Worm (Caenorhabditis elegans) whole organism, L1 larva: ENCODE data around the gene B0496.6.
A peak's percentile ranks its signal among the peaks of the same experiment; 100 is the strongest.

Experiments used
- C16A3.4 ChIP-seq: fragments of 150-350 bp; optimal IDR thresholded peaks from 2 replicates; lab custom pipeline; 2014; ENCODE audit warnings: missing biosample characterization, missing genetic modification characterization
- C34B4.2 ChIP-seq: sonication (generic microtip); optimal IDR thresholded peaks from 2 replicates; lab custom pipeline; 2017; ENCODE audit warnings: mild to moderate bottlenecking, missing genetic modification characterization, missing compliant biosample characterization
- F16B12.6 ChIP-seq: fragments of 150-350 bp; optimal IDR thresholded peaks from 2 replicates; lab custom pipeline; 2014; ENCODE audit warnings: missing biosample characterization, missing genetic modification characterization
- aha-1 ChIP-seq: fragments of 150-350 bp; optimal IDR thresholded peaks from 2 replicates; lab custom pipeline; 2014; ENCODE audit warnings: missing biosample characterization, missing genetic modification characterization
- alr-1 ChIP-seq: fragments of 200-800 bp; sonication (Bioruptor generic); optimal IDR thresholded peaks from 2 replicates; lab custom pipeline; 2018; ENCODE audit warnings: borderline replicate concordance, mild to moderate bottlenecking, missing genetic modification characterization, missing compliant biosample characterization
- ama-1 ChIP-seq: fragments of 150-350 bp; optimal IDR thresholded peaks from 2 replicates; lab custom pipeline; 2014
- ceh-63 ChIP-seq: fragments of 200-800 bp; sonication (Bioruptor generic); optimal IDR thresholded peaks from 2 replicates; lab custom pipeline; 2018; ENCODE audit warnings: mild to moderate bottlenecking, missing genetic modification characterization, missing compliant biosample characterization
- ceh-8 ChIP-seq: fragments of 200-800 bp; sonication (Bioruptor generic); optimal IDR thresholded peaks from 2 replicates; lab custom pipeline; 2018; ENCODE audit warnings: mild to moderate bottlenecking, missing genetic modification characterization, moderate library complexity, missing compliant biosample characterization
- ceh-88 ChIP-seq: fragments of 200-800 bp; sonication (Bioruptor generic); IDR thresholded peaks from 2 replicates; pipeline ENCODE4 v1.3.6; 2022; ENCODE audit warnings: missing genetic modification characterization, missing compliant biosample characterization
- ceh-90 ChIP-seq: sonication (generic microtip); optimal IDR thresholded peaks from 2 replicates; lab custom pipeline; 2016; ENCODE audit warnings: missing genetic modification characterization, missing compliant biosample characterization
- ces-1 ChIP-seq: fragments of 150-350 bp; optimal IDR thresholded peaks from 2 replicates; lab custom pipeline; 2014; ENCODE audit warnings: missing biosample characterization, missing genetic modification reagents, missing genetic modification characterization
- dpl-1 ChIP-seq, 3 experiments: fragments of 150-350 bp in 2 of 3; sonication (generic microtip) in 1 of 3; optimal IDR thresholded peaks; 2 replicates each; lab custom pipeline; 2014 to 2017; ENCODE audit warnings: missing biosample characterization in 3 of 3, missing genetic modification characterization in 3 of 3, missing genetic modification reagents in 3 of 3
- dsc-1 ChIP-seq: sonication (generic microtip); optimal IDR thresholded peaks from 2 replicates; lab custom pipeline; 2016; ENCODE audit warnings: mild to moderate bottlenecking, missing genetic modification characterization, missing compliant biosample characterization
- efl-3 ChIP-seq: fragments of 200-800 bp; sonication (Bioruptor generic); optimal IDR thresholded peaks from 2 replicates; lab custom pipeline; 2018; ENCODE audit warnings: mild to moderate bottlenecking, missing genetic modification characterization, missing compliant biosample characterization
- egl-27 ChIP-seq, 2 experiments: fragments of 150-350 bp in 1 of 2; sonication (generic microtip); optimal IDR thresholded peaks; 3 replicates each; lab custom pipeline; 2017 to 2018; ENCODE audit warnings: missing biosample characterization in 2 of 2, missing genetic modification characterization in 2 of 2, missing genetic modification reagents in 2 of 2
- elt-2 ChIP-seq: sonication (generic microtip); optimal IDR thresholded peaks from 2 replicates; lab custom pipeline; 2016; ENCODE audit warnings: missing genetic modification characterization, mild to moderate bottlenecking, inconsistent platforms, missing compliant biosample characterization, missing genetic modification reagents
- fkh-10 ChIP-seq: sonication (generic microtip); optimal IDR thresholded peaks from 2 replicates; lab custom pipeline; 2017; ENCODE audit warnings: missing biosample characterization, missing genetic modification reagents, missing genetic modification characterization
- fkh-8 ChIP-seq: sonication (generic microtip); optimal IDR thresholded peaks from 2 replicates; lab custom pipeline; 2016; ENCODE audit warnings: mild to moderate bottlenecking, missing genetic modification characterization, missing compliant biosample characterization
- fos-1 ChIP-seq: fragments of 150-350 bp; optimal IDR thresholded peaks from 2 replicates; lab custom pipeline; 2014; ENCODE audit warnings: missing biosample characterization, missing genetic modification characterization
- grh-1 ChIP-seq: fragments of 200-800 bp; sonication (Bioruptor generic); IDR thresholded peaks from 2 replicates; pipeline ENCODE4 v1.3.6; 2022; ENCODE audit warnings: missing genetic modification reagents, missing genetic modification characterization, missing compliant biosample characterization
- hlh-4 ChIP-seq: sonication (generic microtip); optimal IDR thresholded peaks from 2 replicates; lab custom pipeline; 2016; ENCODE audit warnings: mild to moderate bottlenecking, missing genetic modification characterization, missing compliant biosample characterization
- hpl-2 ChIP-seq: fragments of 150-350 bp; optimal IDR thresholded peaks from 2 replicates; lab custom pipeline; 2014; ENCODE audit warnings: missing biosample characterization, missing genetic modification reagents, missing genetic modification characterization
- irx-1 ChIP-seq: sonication (generic microtip); optimal IDR thresholded peaks from 2 replicates; lab custom pipeline; 2016; ENCODE audit warnings: missing genetic modification characterization, missing compliant biosample characterization
- isw-1 ChIP-seq: fragments of 200-800 bp; sonication (Bioruptor generic); IDR thresholded peaks from 2 replicates; pipeline ENCODE4 v1.3.6; 2022; ENCODE audit warnings: missing genetic modification characterization, missing compliant biosample characterization
- lin-13 ChIP-seq: fragments of 150-350 bp; optimal IDR thresholded peaks from 2 replicates; lab custom pipeline; 2014; ENCODE audit warnings: missing biosample characterization, missing genetic modification reagents, missing genetic modification characterization
- lin-14 ChIP-seq: fragments of 200-800 bp; sonication (Bioruptor generic); optimal IDR thresholded peaks from 2 replicates; lab custom pipeline; 2018; ENCODE audit warnings: mild to moderate bottlenecking, missing genetic modification characterization, moderate library complexity, missing compliant biosample characterization
- lin-35 ChIP-seq, 2 experiments: fragments of 150-350 bp; optimal IDR thresholded peaks; 2 replicates each; lab custom pipeline; 2014; ENCODE audit warnings: missing biosample characterization in 2 of 2, missing genetic modification characterization in 2 of 2, missing genetic modification reagents in 2 of 2
- lir-3 ChIP-seq: sonication (generic microtip); optimal IDR thresholded peaks from 2 replicates; lab custom pipeline; 2016; ENCODE audit warnings: mild to moderate bottlenecking, missing genetic modification characterization, moderate library complexity, missing compliant biosample characterization; ENCODE audit not compliant: poor library complexity
- mab-9 ChIP-seq: fragments of 200-800 bp; sonication (Bioruptor generic); IDR thresholded peaks from 2 replicates; pipeline ENCODE4 v1.3.6; 2022; ENCODE audit warnings: missing genetic modification reagents, missing genetic modification characterization, missing compliant biosample characterization
- mep-1 ChIP-seq: fragments of 150-350 bp; optimal IDR thresholded peaks from 2 replicates; lab custom pipeline; 2014; ENCODE audit warnings: missing biosample characterization, missing genetic modification characterization
- nhr-12 ChIP-seq: sonication (generic microtip); optimal IDR thresholded peaks from 2 replicates; lab custom pipeline; 2017; ENCODE audit warnings: missing biosample characterization, missing genetic modification characterization
- nhr-19 ChIP-seq: fragments of 200-800 bp; sonication (Bioruptor generic); conservative IDR thresholded peaks from 2 replicates; pipeline ENCODE4 v1.3.6; 2022; ENCODE audit warnings: missing genetic modification characterization, missing compliant biosample characterization
- nhr-20 ChIP-seq: sonication (generic microtip); optimal IDR thresholded peaks from 2 replicates; lab custom pipeline; 2016; ENCODE audit warnings: mild to moderate bottlenecking, missing genetic modification characterization, missing compliant biosample characterization
- nhr-237 ChIP-seq: fragments of 150-350 bp; optimal IDR thresholded peaks from 2 replicates; lab custom pipeline; 2014; ENCODE audit warnings: missing biosample characterization, missing genetic modification characterization
- nhr-28 ChIP-seq: fragments of 150-350 bp; optimal IDR thresholded peaks from 2 replicates; lab custom pipeline; 2014; ENCODE audit warnings: missing biosample characterization, missing genetic modification characterization
- nhr-47 ChIP-seq: sonication (generic microtip); optimal IDR thresholded peaks from 2 replicates; lab custom pipeline; 2016; ENCODE audit warnings: mild to moderate bottlenecking, missing genetic modification characterization, moderate library complexity, missing compliant biosample characterization
- nhr-77 ChIP-seq: fragments of 150-350 bp; optimal IDR thresholded peaks from 2 replicates; lab custom pipeline; 2014; ENCODE audit warnings: missing biosample characterization, missing genetic modification characterization
- nhr-85 ChIP-seq: sonication (generic microtip); peaks from one replicate; lab custom pipeline; 2016; ENCODE audit warnings: missing genetic modification characterization, inconsistent platforms, missing compliant biosample characterization
- pag-3 ChIP-seq: sonication (generic microtip); optimal IDR thresholded peaks from 2 replicates; lab custom pipeline; 2017; ENCODE audit warnings: missing genetic modification characterization, mild to moderate bottlenecking, missing compliant biosample characterization, antibody characterized with exemption, borderline replicate concordance; ENCODE audit not compliant: insufficient read depth
- rnt-1 ChIP-seq: sonication (generic microtip); optimal IDR thresholded peaks from 2 replicates; lab custom pipeline; 2016; ENCODE audit warnings: mild to moderate bottlenecking, missing genetic modification characterization, moderate library complexity, missing compliant biosample characterization
- skn-1 ChIP-seq: fragments of 150-350 bp; optimal IDR thresholded peaks from 2 replicates; lab custom pipeline; 2014; ENCODE audit warnings: missing biosample characterization, missing genetic modification characterization
- sox-4 ChIP-seq: sonication (generic microtip); optimal IDR thresholded peaks from 2 replicates; lab custom pipeline; 2016; ENCODE audit warnings: missing genetic modification characterization, missing compliant biosample characterization
- sptf-1 ChIP-seq: fragments of 150-350 bp; optimal IDR thresholded peaks from 2 replicates; lab custom pipeline; 2014; ENCODE audit warnings: missing biosample characterization, missing genetic modification characterization
- sup-37 ChIP-seq: fragments of 200-800 bp; sonication (Bioruptor generic); optimal IDR thresholded peaks from 2 replicates; lab custom pipeline; 2018; ENCODE audit warnings: mild to moderate bottlenecking, missing genetic modification characterization, missing compliant biosample characterization
- swsn-7 ChIP-seq: sonication (generic microtip); optimal IDR thresholded peaks from 2 replicates; lab custom pipeline; 2016; ENCODE audit warnings: missing genetic modification characterization, missing compliant biosample characterization
- tbx-2 ChIP-seq: sonication (generic microtip); optimal IDR thresholded peaks from 2 replicates; lab custom pipeline; 2016; ENCODE audit warnings: missing genetic modification characterization, missing compliant biosample characterization
- tlp-1 ChIP-seq: fragments of 150-350 bp; optimal IDR thresholded peaks from 2 replicates; lab custom pipeline; 2014; ENCODE audit warnings: missing biosample characterization, missing genetic modification characterization
- unc-130 ChIP-seq: fragments of 150-350 bp; optimal IDR thresholded peaks from 2 replicates; lab custom pipeline; 2017; ENCODE audit warnings: missing biosample characterization, missing genetic modification characterization, inconsistent platforms
- unc-62 ChIP-seq: fragments of 150-350 bp; optimal IDR thresholded peaks from 2 replicates; lab custom pipeline; 2014; ENCODE audit warnings: missing biosample characterization, missing genetic modification reagents, missing genetic modification characterization
- vab-15 ChIP-seq: sonication (generic microtip); optimal IDR thresholded peaks from 2 replicates; lab custom pipeline; 2017; ENCODE audit warnings: missing genotype, mild to moderate bottlenecking, missing genetic modification characterization, missing compliant biosample characterization
- zip-4 ChIP-seq: fragments of 200-800 bp; sonication (Bioruptor generic); optimal IDR thresholded peaks from 2 replicates; lab custom pipeline; 2018; ENCODE audit warnings: mild to moderate bottlenecking, missing genetic modification characterization, moderate library complexity, missing compliant biosample characterization
- ztf-4 ChIP-seq: fragments of 150-350 bp; optimal IDR thresholded peaks from 2 replicates; lab custom pipeline; 2014; ENCODE audit warnings: missing biosample characterization, missing genetic modification characterization

The B0496.6 gene

ce11 chrIV:7386835-7387551 is 31.9 kb upstream of the B0496.6 start:
- TF ChIP-seq ama-1: no peak
- peak; percentile 68 for TF ChIP-seq swsn-7 (tag; lab: Kevin White, UChicago)
- no peak for TF ChIP-seq ceh-63 (GFP tag; lab: Kevin White, UChicago)
- peak; percentile 76 for TF ChIP-seq dsc-1 (tag; lab: Kevin White, UChicago)
- TF ChIP-seq egl-27 (tag; optimal IDR thresholded peaks at IDR 0.05; lab: Kevin White, UChicago): no peak
- peak; percentile 64 for TF ChIP-seq nhr-47 (tag; lab: Kevin White, UChicago)
- TF ChIP-seq grh-1 (GFP tag; lab: Robert Waterston, UW): no peak
- no peak for TF ChIP-seq hlh-4 (tag; lab: Kevin White, UChicago)
- peak; percentile 5 for TF ChIP-seq irx-1 (tag; lab: Kevin White, UChicago)
- TF ChIP-seq fkh-10 (GFP tag; lab: Kevin White, UChicago): no peak
- TF ChIP-seq tbx-2: peak; percentile 68
- no peak for TF ChIP-seq elt-2 (tag; lab: Kevin White, UChicago)
- TF ChIP-seq ceh-8 (GFP tag; lab: Kevin White, UChicago): peak; percentile 59
- TF ChIP-seq nhr-20 (tag; lab: Kevin White, UChicago): peak; percentile 76
- TF ChIP-seq C16A3.4 (tag; lab: Kevin White, UChicago): no peak
- no peak for TF ChIP-seq alr-1
- no peak for TF ChIP-seq nhr-77
- TF ChIP-seq ztf-4 (tag; lab: Kevin White, UChicago): peak; percentile 24
- no peak for TF ChIP-seq ces-1 (GFP tag; lab: Kevin White, UChicago)
- TF ChIP-seq mab-9: no peak
- no peak for TF ChIP-seq unc-130
- no peak for TF ChIP-seq sptf-1
- no peak for TF ChIP-seq tlp-1 (tag; lab: Kevin White, UChicago)
- TF ChIP-seq skn-1 (tag; lab: Kevin White, UChicago): no peak
- no peak for TF ChIP-seq nhr-237 (tag; lab: Kevin White, UChicago)
- no peak for TF ChIP-seq C34B4.2 (tag; lab: Kevin White, UChicago)
- TF ChIP-seq rnt-1 (tag; lab: Kevin White, UChicago): peak; percentile 82
- TF ChIP-seq mep-1 (tag; lab: Kevin White, UChicago): peak; percentile 43
- peak; percentile 39 for TF ChIP-seq isw-1 (GFP tag; lab: Robert Waterston, UW)
- TF ChIP-seq unc-62 (GFP tag; lab: Kevin White, UChicago): no peak
- TF ChIP-seq lin-35 (GFP tag; optimal IDR thresholded peaks at IDR 0.05; lab: Kevin White, UChicago): peak in 1 of 2 experiments; percentile 41
- no peak for TF ChIP-seq zip-4 (GFP tag; lab: Kevin White, UChicago)
- no peak for TF ChIP-seq ceh-88 (GFP tag; lab: Robert Waterston, UW)
- TF ChIP-seq lin-13 (GFP tag; lab: Kevin White, UChicago): peak; percentile 37
- peak; percentile 58 for TF ChIP-seq nhr-19 (GFP tag; lab: Robert Waterston, UW)
- peak; percentile 45 for TF ChIP-seq fkh-8 (tag; lab: Kevin White, UChicago)
- peak; percentile 94 for TF ChIP-seq lin-14 (GFP tag; lab: Kevin White, UChicago)
- TF ChIP-seq aha-1 (tag; lab: Kevin White, UChicago): no peak
- TF ChIP-seq efl-3 (GFP tag; lab: Kevin White, UChicago): no peak
- no peak for TF ChIP-seq vab-15 (tag; lab: Kevin White, UChicago)
- TF ChIP-seq nhr-85 (tag; lab: Kevin White, UChicago): peak; percentile 75
- TF ChIP-seq ceh-90 (tag; lab: Kevin White, UChicago): no peak
- no peak for TF ChIP-seq nhr-28 (tag; lab: Kevin White, UChicago)
- TF ChIP-seq lir-3: no peak
- no peak for TF ChIP-seq nhr-12 (tag; lab: Kevin White, UChicago)
- no peak for TF ChIP-seq F16B12.6 (tag; lab: Kevin White, UChicago)
- no peak for TF ChIP-seq sox-4
- TF ChIP-seq sup-37: no peak
- TF ChIP-seq hpl-2 (GFP tag; lab: Kevin White, UChicago): no peak
- TF ChIP-seq fos-1 (tag; lab: Kevin White, UChicago): peak; percentile 20
- TF ChIP-seq pag-3 (tag; lab: Kevin White, UChicago): no peak
- peak in 2 of 3 experiments; percentile 22 to 39 for TF ChIP-seq dpl-1 (GFP tag; optimal IDR thresholded peaks at IDR 0.05; lab: Kevin White, UChicago)
